Fruit fly (Drosophila melanogaster) whole organism, pupa: ENCODE measurements around the gene Muc68Ca.

Experiments used
- CG10348 ChIP-seq: fragments of 200-800 bp; sonication (Bioruptor generic); IDR thresholded peaks from 2 replicates; pipeline ENCODE4 v1.3.6; 2022; ENCODE audit warnings: missing biosample characterization, missing genetic modification characterization
- CG12605 ChIP-seq: fragments of 200-800 bp; sonication (Bioruptor generic); IDR thresholded peaks from 2 replicates; pipeline ENCODE4 v1.3.6; 2022; ENCODE audit warnings: missing biosample characterization, missing genetic modification characterization
- CG13204 ChIP-seq: fragments of 200-800 bp; sonication (Bioruptor generic); optimal IDR thresholded peaks from 2 replicates; lab custom pipeline; 2018; ENCODE audit warnings: missing biosample characterization, mild to moderate bottlenecking, missing genetic modification characterization, moderate library complexity
- CG14655 ChIP-seq: fragments of 200-800 bp; sonication (Bioruptor generic); optimal IDR thresholded peaks from 3 replicates; lab custom pipeline; 2017; ENCODE audit warnings: mild to moderate bottlenecking, missing biosample characterization, missing genetic modification reagents, missing genetic modification characterization
- CG15710 ChIP-seq: fragments of 200-800 bp; sonication (Bioruptor generic); optimal IDR thresholded peaks from 2 replicates; lab custom pipeline; 2018; ENCODE audit warnings: missing biosample characterization, mild to moderate bottlenecking, missing genetic modification characterization, moderate library complexity
- CG17806 ChIP-seq: fragments of 200-800 bp; sonication (Bioruptor generic); optimal IDR thresholded peaks from 2 replicates; lab custom pipeline; 2018; ENCODE audit warnings: missing biosample characterization, mild to moderate bottlenecking, missing genetic modification characterization, moderate library complexity
- CG32121 ChIP-seq: fragments of 200-800 bp; sonication (Bioruptor generic); IDR thresholded peaks from 2 replicates; pipeline ENCODE4 v1.3.6; 2022; ENCODE audit warnings: missing biosample characterization, missing genetic modification characterization
- CG34367 ChIP-seq: fragments of 200-800 bp; sonication (Bioruptor generic); optimal IDR thresholded peaks from 2 replicates; lab custom pipeline; 2018; ENCODE audit warnings: missing biosample characterization, mild to moderate bottlenecking, missing genetic modification characterization
- CG4496 ChIP-seq: fragments of 200-800 bp; sonication (Bioruptor generic); IDR thresholded peaks from 3 replicates; pipeline ENCODE4 v1.3.6; 2022; ENCODE audit warnings: missing biosample characterization, missing genetic modification characterization
- CG8159 ChIP-seq: fragments of 200-800 bp; sonication (Bioruptor generic); optimal IDR thresholded peaks from 3 replicates; lab custom pipeline; 2018; ENCODE audit warnings: missing biosample characterization, mild to moderate bottlenecking, missing genetic modification characterization, moderate library complexity
- CG8301 ChIP-seq: fragments of 200-800 bp; sonication (Bioruptor generic); optimal IDR thresholded peaks from 2 replicates; lab custom pipeline; 2018; ENCODE audit warnings: missing biosample characterization, mild to moderate bottlenecking, missing genetic modification characterization
- CG9948 ChIP-seq: fragments of 200-800 bp; sonication (Bioruptor generic); optimal IDR thresholded peaks from 2 replicates; lab custom pipeline; 2018; ENCODE audit warnings: missing biosample characterization, mild to moderate bottlenecking, missing genetic modification characterization, moderate library complexity
- D1 ChIP-seq: fragments of 200-800 bp; sonication (Bioruptor generic); optimal IDR thresholded peaks from 2 replicates; lab custom pipeline; 2018; ENCODE audit warnings: missing biosample characterization, mild to moderate bottlenecking, missing genetic modification characterization, moderate library complexity
- EcR ChIP-seq: fragments of 200-800 bp; sonication (Bioruptor generic); optimal IDR thresholded peaks from 3 replicates; lab custom pipeline; 2019; ENCODE audit warnings: missing biosample characterization, missing genetic modification characterization, mild to moderate bottlenecking, moderate library complexity, missing genetic modification reagents
- Pif1A ChIP-seq: fragments of 200-800 bp; sonication (Bioruptor generic); optimal IDR thresholded peaks from 3 replicates; lab custom pipeline; 2016; ENCODE audit warnings: missing biosample characterization, missing genetic modification characterization
- Pif1B ChIP-seq: fragments of 200-800 bp; sonication (Bioruptor generic); optimal IDR thresholded peaks from 3 replicates; lab custom pipeline; 2016; ENCODE audit warnings: missing biosample characterization, missing genetic modification characterization
- Snoo ChIP-seq: fragments of 200-800 bp; sonication (Bioruptor generic); optimal IDR thresholded peaks from 3 replicates; lab custom pipeline; 2017; ENCODE audit warnings: missing biosample characterization, mild to moderate bottlenecking, missing genetic modification characterization, inconsistent platforms
- fd96Ca ChIP-seq: fragments of 200-800 bp; sonication (Bioruptor generic); IDR thresholded peaks from 3 replicates; pipeline ENCODE4 v1.3.6; 2022; ENCODE audit warnings: missing biosample characterization, missing genetic modification characterization
- gl ChIP-seq: fragments of 200-800 bp; sonication (Bioruptor generic); optimal IDR thresholded peaks from 2 replicates; lab custom pipeline; 2018; ENCODE audit warnings: missing biosample characterization, mild to moderate bottlenecking, missing genetic modification characterization
- rn ChIP-seq: fragments of 200-800 bp; sonication (Bioruptor generic); IDR thresholded peaks from 2 replicates; pipeline ENCODE4 v1.3.6; 2022; ENCODE audit warnings: missing biosample characterization, missing genetic modification characterization

The Muc68Ca gene

DNA sequence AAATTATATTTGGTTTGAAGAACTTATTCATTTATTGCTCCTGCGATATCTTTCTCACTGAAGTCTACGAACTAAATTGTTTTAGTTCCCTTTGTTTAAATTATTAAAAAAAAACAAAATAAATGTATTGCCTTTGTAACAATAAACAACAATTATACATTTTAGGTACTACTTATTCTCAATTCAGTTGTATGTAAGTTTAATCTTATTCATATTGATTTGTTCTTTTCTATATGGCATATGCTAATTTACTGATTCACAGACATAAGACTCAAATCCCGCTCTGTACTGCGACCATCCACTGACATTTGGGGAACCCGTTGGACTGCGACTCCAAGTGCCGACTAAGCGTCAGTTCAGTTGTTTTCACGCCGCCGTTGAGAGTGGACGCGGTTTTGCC is 11.2 kb upstream of the Muc68Ca start, which contains the start of gene CG32091:
Gene CG32091, plus strand, starts transcription at position 301 of the 400 bp plus-strand sequence.
- TF ChIP-seq gl (tag; lab: Kevin White, UChicago) (no peak), CG4496 (no peak), CG8159 (tag; lab: Kevin White, UChicago) (no peak), CG14655 (GFP tag; lab: Kevin White, UChicago) (no peak), CG8301 (tag; lab: Kevin White, UChicago) (no peak), CG9948 (tag; lab: Kevin White, UChicago) (no peak), CG12605 (GFP tag; lab: Robert Waterston, UW) (no peak), CG15710 (tag; lab: Kevin White, UChicago) (no peak), EcR (GFP tag; lab: Kevin White, UChicago) (no peak), CG32121 (GFP tag; lab: Robert Waterston, UW) (no peak), fd96Ca (GFP tag; lab: Robert Waterston, UW) (no peak), CG17806 (tag; lab: Kevin White, UChicago) (no peak), Snoo (tag; lab: Kevin White, UChicago) (no peak), Pif1A (no peak), Pif1B (GFP tag; lab: Kevin White, UChicago) (no peak), CG34367 (tag; lab: Kevin White, UChicago) (no peak), D1 (tag; lab: Kevin White, UChicago) (no peak), CG13204 (no peak)

DNA sequence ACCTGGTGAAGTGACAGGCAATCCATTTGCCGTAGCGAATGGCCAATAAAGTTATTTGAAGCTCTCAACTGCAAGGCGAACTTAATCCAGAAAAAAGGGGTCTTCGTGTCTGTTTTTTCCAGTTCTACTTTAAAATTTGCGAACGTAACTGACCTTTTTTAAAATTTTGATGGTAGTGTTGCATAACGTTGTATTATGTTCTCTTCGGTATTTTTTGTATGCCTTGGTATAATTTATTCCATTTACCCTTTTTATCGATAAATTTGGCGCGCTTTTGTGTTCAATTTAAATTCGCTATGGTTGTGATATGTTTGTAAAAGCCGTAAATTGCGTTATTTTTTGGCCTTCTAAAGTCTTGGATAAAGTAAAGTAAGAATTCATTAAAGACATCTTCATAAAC is 10.8 kb upstream of the Muc68Ca start:
- no peak for TF ChIP-seq fd96Ca (GFP tag; lab: Robert Waterston, UW)

DNA sequence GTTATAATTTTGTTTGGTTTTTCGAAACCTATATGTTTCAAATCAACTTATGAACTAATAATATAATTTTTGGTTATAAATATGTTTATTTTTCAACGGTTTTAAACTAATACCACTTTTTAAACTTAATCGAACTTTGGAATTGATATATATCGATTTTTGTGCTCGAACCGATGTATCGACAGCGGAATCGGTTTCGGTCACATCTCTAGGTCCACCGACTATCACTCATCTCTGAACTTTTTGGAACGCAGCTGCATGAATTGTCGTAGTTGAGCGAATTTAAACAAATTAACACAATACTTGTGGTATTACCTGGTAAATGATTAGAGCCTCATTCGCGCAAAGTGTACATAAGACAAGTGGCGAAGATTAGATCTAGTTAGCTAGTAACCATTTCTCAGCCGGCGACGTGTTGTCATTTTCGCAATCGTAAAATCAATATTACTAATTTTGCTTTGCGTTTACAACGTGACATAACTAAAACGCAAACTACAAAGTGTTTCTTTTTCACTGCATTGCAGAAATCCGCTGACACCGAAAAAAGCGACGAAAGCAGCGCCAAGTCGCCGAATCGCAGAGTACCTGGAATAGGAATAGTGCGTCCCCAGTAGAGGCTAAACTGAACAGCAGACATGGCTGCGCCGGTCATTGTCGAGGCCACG is 8.1 kb upstream of the Muc68Ca start, which contains the start of gene Apt1:
Gene Apt1, plus strand, starts transcription at position 219 of the 665 bp plus-strand sequence.
- peak; percentile 52; the same call in 2 of the 3 replicates for TF ChIP-seq CG4496
- no peak for TF ChIP-seq CG8159 (tag; lab: Kevin White, UChicago)
- no peak for TF ChIP-seq fd96Ca (GFP tag; lab: Robert Waterston, UW)

DNA sequence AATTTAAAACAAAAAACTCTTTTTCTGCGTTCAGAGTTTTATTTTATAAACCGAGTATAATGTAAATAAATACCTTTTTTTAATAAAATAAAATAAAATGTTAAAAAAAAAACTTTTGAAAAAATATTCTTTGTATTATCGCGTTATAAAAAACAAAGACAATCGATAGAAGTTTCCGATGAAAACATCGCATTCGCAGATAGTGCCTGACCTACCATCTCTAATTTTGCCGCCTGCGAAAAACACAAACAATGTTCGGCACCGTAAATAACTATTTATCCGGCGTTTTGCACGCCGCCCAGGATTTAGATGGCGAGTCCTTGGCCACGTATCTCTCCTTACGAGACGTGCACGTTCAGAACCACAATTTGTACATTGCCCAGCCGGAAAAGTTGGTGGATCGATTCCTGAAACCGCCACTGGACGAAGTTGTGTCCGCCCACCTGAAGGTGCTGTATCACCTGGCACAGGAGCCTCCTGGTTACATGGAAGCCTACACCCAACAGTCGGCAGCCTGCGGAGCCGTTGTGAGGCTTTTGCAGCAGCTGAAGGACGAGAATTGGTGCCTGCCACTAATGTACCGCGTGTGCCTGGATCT is 6.4 kb upstream of the Muc68Ca start, which contains the start of gene PCID2:
Gene PCID2, plus strand, starts transcription at position 213 of the 598 bp plus-strand sequence.
- TF ChIP-seq CG8159 (tag; lab: Kevin White, UChicago) (no peak), CG9948 (tag; lab: Kevin White, UChicago) (no peak), CG13204 (no peak), CG32121 (GFP tag; lab: Robert Waterston, UW) (no peak)

DNA sequence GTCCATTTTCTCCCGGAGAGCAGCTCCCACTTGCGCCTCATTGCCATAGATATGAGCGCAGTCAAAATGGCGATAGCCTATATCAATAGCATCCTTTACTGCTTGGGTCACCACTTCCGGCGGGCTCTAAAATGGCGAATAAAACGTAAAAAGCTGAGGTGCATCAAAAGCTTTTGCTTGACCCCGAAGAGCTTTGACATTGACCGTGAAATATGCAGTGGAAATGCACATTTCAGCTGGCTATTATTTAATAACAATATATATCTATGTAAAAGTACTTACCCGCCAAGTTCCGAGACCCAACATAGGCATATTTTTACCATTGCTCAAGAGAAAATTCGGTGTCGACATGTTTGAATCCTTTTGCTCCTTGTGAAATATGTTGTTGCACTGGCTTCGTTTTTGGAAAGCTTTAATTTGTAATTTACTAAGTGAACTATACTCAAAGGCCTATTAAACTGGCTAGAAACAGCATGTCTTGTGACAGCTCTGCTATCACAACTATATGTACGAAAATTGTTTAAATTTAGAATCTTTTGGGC is 5.8 kb upstream of the Muc68Ca start, which contains the start of gene CG6083:
Gene CG6083, minus strand, starts transcription at position 492 of the 542 bp plus-strand sequence.
- no peak for TF ChIP-seq CG14655 (GFP tag; lab: Kevin White, UChicago)
- TF ChIP-seq Pif1B (GFP tag; lab: Kevin White, UChicago): no peak
- TF ChIP-seq CG8159 (tag; lab: Kevin White, UChicago): no peak
- no peak for TF ChIP-seq CG12605 (GFP tag; lab: Robert Waterston, UW)
- no peak for TF ChIP-seq CG4496
- TF ChIP-seq CG32121 (GFP tag; lab: Robert Waterston, UW): no peak
- TF ChIP-seq rn (GFP tag; lab: Robert Waterston, UW): no peak
- no peak for TF ChIP-seq CG34367 (tag; lab: Kevin White, UChicago)
- no peak for TF ChIP-seq Snoo (tag; lab: Kevin White, UChicago)
- no peak for TF ChIP-seq CG17806 (tag; lab: Kevin White, UChicago)

DNA sequence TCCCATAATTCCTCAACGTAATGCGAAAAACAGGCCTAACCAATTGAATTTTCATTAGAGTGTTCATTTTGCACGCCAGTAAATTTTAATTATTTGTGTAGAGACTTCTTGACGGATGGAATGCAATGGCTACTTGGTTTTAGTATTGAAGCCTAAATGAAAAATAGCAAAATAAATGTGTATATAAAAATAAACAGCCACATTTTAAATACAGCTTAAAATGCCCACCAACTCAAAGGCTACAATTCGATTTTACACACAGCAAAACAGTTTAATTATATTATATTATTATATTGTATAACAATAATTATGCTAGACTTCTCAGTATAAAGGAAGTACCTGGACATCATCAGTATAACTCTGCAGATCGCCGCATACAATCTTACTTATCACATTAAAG is 4.4 kb upstream of the Muc68Ca start, which contains the start of gene Akr1B:
Gene Akr1B, minus strand, starts transcription at position 101 of the 400 bp plus-strand sequence.
- TF ChIP-seq EcR (GFP tag; lab: Kevin White, UChicago) (no peak), gl (tag; lab: Kevin White, UChicago) (no peak), CG8301 (tag; lab: Kevin White, UChicago) (no peak), CG14655 (GFP tag; lab: Kevin White, UChicago) (no peak), CG4496 (no peak), CG15710 (tag; lab: Kevin White, UChicago) (no peak), fd96Ca (GFP tag; lab: Robert Waterston, UW) (no peak), CG9948 (tag; lab: Kevin White, UChicago) (no peak), CG12605 (GFP tag; lab: Robert Waterston, UW) (no peak), CG34367 (tag; lab: Kevin White, UChicago) (no peak), D1 (tag; lab: Kevin White, UChicago) (no peak), CG10348 (no peak)
